Worm (Caenorhabditis elegans): ENCODE measurements around the gene Y55F3AM.21.

Y55F3AM.21 gene

ce11 chrIV:1067430-1067829 is 15.9 kb upstream of the Y55F3AM.21 start, which contains the start of gene znf-782 (continued):
- TF ChIP-seq sdz-12 (GFP tag; optimal IDR thresholded peaks at IDR 0.05), result no peak
- no peak for TF ChIP-seq zip-11 (GFP tag; IDR thresholded peaks at IDR 0.05)
- TF ChIP-seq ztf-7 (tag; optimal IDR thresholded peaks at IDR 0.05), result no peak
- peak; percentile 15 for TF ChIP-seq nhr-6 (tag; optimal IDR thresholded peaks at IDR 0.05)
- no peak for TF ChIP-seq ces-1 (GFP tag; optimal IDR thresholded peaks at IDR 0.05)
- TF ChIP-seq duxl-1 (tag; optimal IDR thresholded peaks at IDR 0.05; ENCODE audit: poor library complexity), result no peak
- TF ChIP-seq F49E8.2 (tag; optimal IDR thresholded peaks at IDR 0.05; ENCODE audit: borderline replicate concordance), result no peak
- TF ChIP-seq T20F7.1 (GFP tag; optimal IDR thresholded peaks at IDR 0.05), result no peak
- no peak for TF ChIP-seq ztf-11 (tag; optimal IDR thresholded peaks at IDR 0.05)
- TF ChIP-seq zfp-2 (tag; optimal IDR thresholded peaks at IDR 0.05), result no peak
- peak; percentile 65 for TF ChIP-seq arid-1 (GFP tag; conservative IDR thresholded peaks at IDR 0.05)
- TF ChIP-seq vab-7 (GFP tag; IDR thresholded peaks at IDR 0.05), result no peak
- no peak for TF ChIP-seq fos-1 (tag; optimal IDR thresholded peaks at IDR 0.05)
- TF ChIP-seq R02D3.7 (tag; optimal IDR thresholded peaks at IDR 0.05), result no peak
- TF ChIP-seq unc-39 (tag; optimal IDR thresholded peaks at IDR 0.05), result no peak
- no peak for TF ChIP-seq nhr-237 (tag; optimal IDR thresholded peaks at IDR 0.05)
- TF ChIP-seq Y105C5A.15 (GFP tag; IDR thresholded peaks at IDR 0.05), result no peak
- TF ChIP-seq F44E2.7 (GFP tag; IDR thresholded peaks at IDR 0.05), result no peak
- TF ChIP-seq fkh-10 (GFP tag; optimal IDR thresholded peaks at IDR 0.05), result no peak
- TF ChIP-seq pha-4 (GFP tag; IDR thresholded peaks at IDR 0.05), result peak; percentile 67; the same call in 1 of the 2 replicates
- no peak for TF ChIP-seq pha-4 (tag; optimal IDR thresholded peaks at IDR 0.05)
- TF ChIP-seq snpc-1.2 (GFP tag; IDR thresholded peaks at IDR 0.05), result 0 out of 2 replicates have a peak, but pooled peaks have one; percentile 44
- TF ChIP-seq zfp-3 (GFP tag; conservative IDR thresholded peaks at IDR 0.05), result no peak
- no peak for TF ChIP-seq lin-15B (tag; optimal IDR thresholded peaks at IDR 0.05)
- peak; percentile 30 for TF ChIP-seq mes-2 (tag; optimal IDR thresholded peaks at IDR 0.05; ENCODE audit: poor library complexity, severe bottlenecking)
- peak; percentile 30; the same call in 1 of the 2 replicates for TF ChIP-seq lin-38 (GFP tag; IDR thresholded peaks at IDR 0.05)
- TF ChIP-seq nhr-102 (tag; optimal IDR thresholded peaks at IDR 0.05), result peak; percentile 35
- TF ChIP-seq lsy-2 (tag; optimal IDR thresholded peaks at IDR 0.05), result peak in 1 of 2 experiments; percentile 1
- peak; percentile 99 for TF ChIP-seq set-16 (GFP tag; IDR thresholded peaks at IDR 0.05)
- TF ChIP-seq hif-1 (tag; optimal IDR thresholded peaks at IDR 0.05), result peak in 1 of 2 experiments; percentile 92
- TF ChIP-seq nhr-28 (tag; optimal IDR thresholded peaks at IDR 0.05), result peak; percentile 52
- no peak for TF ChIP-seq F26F4.8 (GFP tag; conservative IDR thresholded peaks at IDR 0.05)
- no peak for TF ChIP-seq madf-5 (GFP tag; IDR thresholded peaks at IDR 0.05)
- peak; percentile 11 to 56 for TF ChIP-seq mdl-1 (tag; optimal IDR thresholded peaks at IDR 0.05)
- no peak for TF ChIP-seq unc-130 (GFP tag; optimal IDR thresholded peaks at IDR 0.05)
- TF ChIP-seq dpl-1 (GFP tag; optimal IDR thresholded peaks at IDR 0.05), result no peak
- peak; percentile 55 for TF ChIP-seq nhr-77 (tag; optimal IDR thresholded peaks at IDR 0.05)
- TF ChIP-seq nhr-76 (tag; optimal IDR thresholded peaks at IDR 0.05), result no peak
- no peak for TF ChIP-seq ceh-62 (tag; optimal IDR thresholded peaks at IDR 0.05)
- peak in 1 of 2 experiments; percentile 43 for TF ChIP-seq daf-16 (GFP tag; optimal IDR thresholded peaks at IDR 0.05)
- peak; percentile 57 for TF ChIP-seq daf-16 (tag; optimal IDR thresholded peaks at IDR 0.05)
- TF ChIP-seq nhr-11 (tag; optimal IDR thresholded peaks at IDR 0.05), result no peak
- TF ChIP-seq Y5F2A.4 (GFP tag; optimal IDR thresholded peaks at IDR 0.05), result no peak
- peak; percentile 95 for TF ChIP-seq madf-9 (GFP tag; conservative IDR thresholded peaks at IDR 0.05)
- peak; percentile 94 for TF ChIP-seq aha-1 (tag)
- TF ChIP-seq dmd-8 (GFP tag; IDR thresholded peaks at IDR 0.05), result peak; percentile 60; the same call in 1 of the 2 replicates
- 0 out of 2 replicates have a peak, but pooled peaks have one; percentile 27 for TF ChIP-seq nhr-41 (GFP tag; IDR thresholded peaks at IDR 0.05)
- TF ChIP-seq attf-4 (tag; optimal IDR thresholded peaks at IDR 0.05), result no peak
- no peak for TF ChIP-seq D1046.2 (GFP tag; IDR thresholded peaks at IDR 0.05)
- no peak for TF ChIP-seq daf-12 (tag; optimal IDR thresholded peaks at IDR 0.05)
- TF ChIP-seq zag-1 (tag; optimal IDR thresholded peaks at IDR 0.05), result no peak
- peak; percentile 65 for TF ChIP-seq ctbp-1 (GFP tag; IDR thresholded peaks at IDR 0.05)
- TF ChIP-seq jun-1 (tag; optimal IDR thresholded peaks at IDR 0.05), result no peak

Data from whole organism, L4 larva.